Worm (Caenorhabditis elegans) whole organism, midembryonic: ENCODE data around the gene R09F10.3.

Source experiments
- T22C8.4 ChIP-seq: fragments of 200-800 bp; sonication (Bioruptor generic); IDR thresholded peaks from 2 replicates; pipeline ENCODE4 v1.3.6; 2022; ENCODE audit warnings: missing genetic modification characterization, missing compliant biosample characterization
- cog-1 ChIP-seq: sonication (generic microtip); optimal IDR thresholded peaks from 2 replicates; lab custom pipeline; 2016; ENCODE audit warnings: missing genetic modification characterization, missing compliant biosample characterization
- flt-1 ChIP-seq: fragments of 200-800 bp; sonication (Bioruptor generic); IDR thresholded peaks from 2 replicates; pipeline ENCODE4 v1.3.6; 2022; ENCODE audit warnings: missing genetic modification characterization, missing compliant biosample characterization
- klf-2 ChIP-seq: fragments of 200-800 bp; sonication (Bioruptor generic); conservative IDR thresholded peaks from 2 replicates; pipeline ENCODE4 v1.3.6; 2022; ENCODE audit warnings: missing genetic modification reagents, missing genetic modification characterization, missing compliant biosample characterization
- med-1 ChIP-seq: sonication (generic microtip); optimal IDR thresholded peaks from 2 replicates; lab custom pipeline; 2017; ENCODE audit warnings: missing genetic modification characterization, mild to moderate bottlenecking, missing compliant biosample characterization, antibody characterized with exemption, missing genetic modification reagents; ENCODE audit not compliant: insufficient read depth
- ref-1 ChIP-seq: fragments of 200-800 bp; sonication (Bioruptor generic); conservative IDR thresholded peaks from 2 replicates; pipeline ENCODE4 v1.3.6; 2022; ENCODE audit warnings: missing genetic modification reagents, missing genetic modification characterization, missing compliant biosample characterization
- tab-1 ChIP-seq: fragments of 200-800 bp; sonication (Bioruptor generic); IDR thresholded peaks from 2 replicates; pipeline ENCODE4 v1.3.6; 2022; ENCODE audit warnings: missing genetic modification characterization, missing compliant biosample characterization
- ztf-23 ChIP-seq: fragments of 200-800 bp; sonication (Bioruptor generic); IDR thresholded peaks from 2 replicates; pipeline ENCODE4 v1.3.6; 2022; ENCODE audit warnings: missing genetic modification reagents, missing genetic modification characterization, missing compliant biosample characterization
- ztf-29 ChIP-seq: fragments of 200-800 bp; sonication (Bioruptor generic); IDR thresholded peaks from 2 replicates; pipeline ENCODE4 v1.3.6; 2022; ENCODE audit warnings: missing genetic modification reagents, missing genetic modification characterization, missing compliant biosample characterization

R09F10.3 gene

DNA sequence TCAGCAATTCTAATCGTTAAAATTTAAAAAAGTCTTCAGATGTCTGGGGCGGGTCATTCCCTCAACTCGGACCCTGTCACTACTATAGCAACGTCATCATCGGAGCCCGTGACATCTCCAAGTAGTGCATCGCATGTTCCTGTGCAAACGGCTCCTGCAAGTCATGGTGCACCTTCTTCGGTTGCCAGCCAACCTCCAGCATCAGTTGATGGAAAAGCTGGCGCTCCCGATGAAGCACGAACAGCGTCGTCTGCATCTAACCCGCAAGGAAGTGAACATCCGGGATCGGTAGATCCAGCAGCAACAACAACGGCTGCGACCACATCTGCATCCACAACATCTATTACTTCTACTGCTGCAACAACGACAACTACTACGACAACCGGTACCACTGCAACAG is at the start of gene R09F10.3:
Gene R09F10.3 (plus strand): TSS at position 40 of the 400 bp plus-strand sequence.
- TF ChIP-seq flt-1 (no peak), ref-1 (no peak), ztf-23 (no peak), ztf-29 (GFP tag; lab: Robert Waterston, UW) (no peak), T22C8.4 (GFP tag; lab: Robert Waterston, UW) (no peak), klf-2 (GFP tag; lab: Robert Waterston, UW) (no peak), tab-1 (no peak), cog-1 (tag; lab: Kevin White, UChicago) (no peak), med-1 (GFP tag; lab: Kevin White, UChicago) (no peak)

DNA sequence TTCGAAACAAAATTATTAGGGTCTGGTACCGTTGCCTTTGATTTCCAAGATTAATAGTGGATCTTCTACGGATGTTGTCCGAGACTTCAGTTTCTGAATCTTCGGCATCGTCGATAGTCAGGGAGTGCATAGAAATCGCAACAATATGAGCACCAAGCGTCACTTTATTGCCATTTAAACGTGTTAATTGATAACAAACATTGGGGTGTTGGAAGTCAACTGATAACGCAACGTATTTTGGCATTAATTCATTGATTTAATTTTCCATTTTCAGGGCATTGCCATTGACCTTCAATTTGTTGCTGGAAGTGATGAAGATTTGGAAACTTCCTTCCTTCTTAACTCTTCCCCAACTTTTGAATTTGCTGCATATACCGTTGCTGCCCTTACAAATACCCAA is 48.3 kb upstream of the R09F10.3 start, which contains the start of gene kqt-2:
Gene kqt-2 (minus strand): TSS at position 244 of the 400 bp plus-strand sequence.
- TF ChIP-seq cog-1 (tag; lab: Kevin White, UChicago) (no peak), klf-2 (GFP tag; lab: Robert Waterston, UW) (no peak), ref-1 (no peak), ztf-23 (no peak), ztf-29 (GFP tag; lab: Robert Waterston, UW) (no peak), T22C8.4 (GFP tag; lab: Robert Waterston, UW) (no peak), med-1 (GFP tag; lab: Kevin White, UChicago) (no peak), flt-1 (no peak), tab-1 (no peak)

DNA sequence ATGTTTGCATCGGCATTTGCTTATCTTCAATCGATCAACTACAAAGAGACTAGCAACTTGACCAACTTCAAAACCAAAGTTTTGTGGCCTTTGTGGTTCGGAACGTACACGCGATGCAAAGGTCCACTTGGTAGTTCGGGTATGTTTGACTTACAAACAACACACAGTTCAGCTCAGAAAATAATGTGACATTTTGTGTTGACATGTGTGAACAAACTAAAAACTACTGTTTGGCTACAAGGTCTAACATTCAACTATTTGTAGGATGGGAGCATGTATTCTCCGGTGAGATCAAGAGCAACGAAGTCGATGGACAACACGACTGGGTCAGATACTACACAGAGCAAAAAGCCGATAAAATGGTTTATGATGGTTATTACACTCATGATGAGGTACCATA is 47.3 kb upstream of the R09F10.3 start:
- TF ChIP-seq med-1 (GFP tag; lab: Kevin White, UChicago) (no peak), tab-1 (no peak), T22C8.4 (GFP tag; lab: Robert Waterston, UW) (no peak), klf-2 (GFP tag; lab: Robert Waterston, UW) (no peak), flt-1 (no peak), ztf-23 (no peak), cog-1 (tag; lab: Kevin White, UChicago) (no peak), ztf-29 (GFP tag; lab: Robert Waterston, UW) (no peak), ref-1 (no peak)

DNA sequence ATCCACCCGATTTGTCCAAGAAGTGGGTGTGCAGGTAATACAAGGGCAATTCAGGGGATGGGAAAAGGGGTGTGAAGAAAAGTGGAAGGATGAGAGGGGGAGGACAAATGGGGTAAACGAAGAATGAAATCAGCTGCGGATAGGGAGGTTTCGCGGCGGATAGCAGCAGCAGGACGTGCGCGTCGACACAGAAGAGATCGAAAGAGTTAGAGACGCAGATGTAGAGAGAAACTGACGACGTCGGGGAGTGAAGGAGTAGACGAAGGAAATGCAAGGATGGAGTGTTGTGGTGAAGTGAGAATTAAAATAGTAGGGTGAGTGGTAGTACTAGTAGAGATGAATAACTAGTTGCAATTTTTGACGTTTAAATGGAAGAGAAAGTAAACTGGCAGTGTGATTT is 42.1 kb upstream of the R09F10.3 start, which contains the start of gene M60.6:
Gene M60.6 (minus strand): TSS at position 166 of the 400 bp plus-strand sequence.
- TF ChIP-seq flt-1 (no peak), ztf-23 (no peak), ref-1 (no peak), tab-1 (no peak), med-1 (GFP tag; lab: Kevin White, UChicago) (no peak), T22C8.4 (GFP tag; lab: Robert Waterston, UW) (no peak), cog-1 (tag; lab: Kevin White, UChicago) (no peak), ztf-29 (GFP tag; lab: Robert Waterston, UW) (no peak), klf-2 (GFP tag; lab: Robert Waterston, UW) (no peak)

DNA sequence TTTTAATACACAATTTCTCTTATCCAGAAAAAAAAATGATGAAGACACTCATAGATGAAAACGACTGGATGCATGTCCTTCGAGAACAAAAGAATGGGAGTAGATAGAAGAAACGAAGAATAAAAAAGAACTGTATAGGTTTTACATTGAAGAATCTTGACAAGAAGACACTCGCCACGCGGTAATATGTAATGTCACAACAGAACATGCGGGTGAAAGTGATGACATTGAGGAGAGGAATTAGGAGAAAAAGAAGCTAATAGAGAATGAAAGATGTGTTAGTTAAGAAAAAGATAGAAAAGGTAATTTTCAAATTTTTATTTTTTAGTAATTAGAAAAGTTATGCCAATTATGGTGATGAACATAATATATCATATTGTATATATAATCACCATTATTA is 39.0 kb upstream of the R09F10.3 start:
- TF ChIP-seq T22C8.4 (GFP tag; lab: Robert Waterston, UW) = no peak
- TF ChIP-seq tab-1 = no peak
- no peak for TF ChIP-seq ztf-29 (GFP tag; lab: Robert Waterston, UW)
- no peak for TF ChIP-seq ztf-23
- no peak for TF ChIP-seq flt-1
- no peak for TF ChIP-seq cog-1 (tag; lab: Kevin White, UChicago)
- TF ChIP-seq ref-1 = no peak
- no peak for TF ChIP-seq klf-2 (GFP tag; lab: Robert Waterston, UW)

DNA sequence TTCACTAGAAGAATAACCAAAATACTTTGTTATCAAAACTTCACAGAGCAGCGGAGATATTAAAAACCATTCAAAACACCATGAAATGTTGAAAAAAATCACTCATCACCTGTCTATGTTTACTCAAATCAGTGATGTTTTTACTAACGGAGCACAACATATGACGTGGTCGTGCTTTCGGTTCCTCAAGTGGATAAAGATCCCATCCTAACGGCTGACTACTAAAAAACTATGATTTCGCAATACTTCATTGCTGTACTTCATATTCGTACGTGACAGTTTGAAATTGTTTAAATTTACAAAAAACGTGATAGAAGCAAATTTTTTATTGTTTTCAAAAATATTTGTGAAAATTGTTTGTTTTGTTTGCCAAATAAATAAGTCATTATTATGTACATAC is 36.7 kb upstream of the R09F10.3 start:
- TF ChIP-seq flt-1 = no peak

DNA sequence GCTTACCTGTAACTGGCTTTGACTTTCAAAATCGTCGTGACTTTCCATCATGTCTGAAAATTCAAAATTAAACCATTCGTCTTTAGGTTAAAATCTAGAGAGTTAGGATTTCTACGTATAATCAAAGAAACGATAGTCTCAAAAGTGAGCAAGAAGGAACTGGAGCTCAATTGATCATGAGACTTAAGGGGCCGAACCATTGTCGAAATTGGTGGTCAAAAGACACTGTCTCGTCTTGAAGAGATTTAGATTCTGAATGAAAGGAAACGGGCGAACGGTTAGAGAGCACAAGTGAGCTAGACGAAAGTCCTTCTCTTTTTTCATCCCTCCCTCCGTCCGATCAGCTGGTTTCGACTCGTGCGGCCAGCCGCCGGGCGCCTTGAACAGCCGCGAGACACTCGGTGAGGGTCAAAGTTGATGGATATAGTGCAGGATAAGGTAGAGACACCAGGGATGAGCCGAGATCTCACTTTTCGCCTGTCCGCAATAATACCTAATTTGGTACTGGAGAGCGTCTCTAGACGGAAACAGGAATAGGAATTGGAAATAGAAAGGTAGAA is 33.2 kb upstream of the R09F10.3 start, which contains the start of gene M60.7:
Gene M60.7 (minus strand): TSS at position 51 of the 560 bp plus-strand sequence.
- TF ChIP-seq med-1 (GFP tag; lab: Kevin White, UChicago) (no peak), flt-1 (no peak), tab-1 (no peak), klf-2 (GFP tag; lab: Robert Waterston, UW) (no peak), ztf-29 (GFP tag; lab: Robert Waterston, UW) (no peak), ztf-23 (no peak), T22C8.4 (GFP tag; lab: Robert Waterston, UW) (no peak), cog-1 (tag; lab: Kevin White, UChicago) (no peak), ref-1 (no peak)

DNA sequence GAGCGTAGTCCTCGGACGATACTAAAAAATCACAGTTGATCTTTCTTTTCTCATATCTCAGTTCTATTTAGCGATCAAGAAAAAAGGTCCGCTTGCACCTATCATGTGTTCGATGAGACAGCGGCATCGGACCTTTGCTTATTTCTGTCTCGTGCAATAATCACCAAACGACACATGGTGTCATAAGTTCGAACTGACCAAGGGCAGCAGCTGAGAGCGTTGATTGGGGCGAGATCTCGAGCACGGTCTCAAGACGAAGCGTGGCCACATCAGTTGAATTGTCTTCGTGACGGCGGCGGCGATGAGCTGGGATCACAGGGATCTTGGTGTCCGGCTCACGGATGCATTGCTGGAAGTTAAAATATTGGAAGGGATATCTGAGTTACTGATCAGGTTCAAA is 31.7 kb upstream of the R09F10.3 start:
- no peak for TF ChIP-seq T22C8.4 (GFP tag; lab: Robert Waterston, UW)
- no peak for TF ChIP-seq tab-1
- TF ChIP-seq ztf-29 (GFP tag; lab: Robert Waterston, UW) = no peak
- no peak for TF ChIP-seq cog-1 (tag; lab: Kevin White, UChicago)
- no peak for TF ChIP-seq ref-1
- no peak for TF ChIP-seq ztf-23
- TF ChIP-seq flt-1 = no peak
- no peak for TF ChIP-seq med-1 (GFP tag; lab: Kevin White, UChicago)
- TF ChIP-seq klf-2 (GFP tag; lab: Robert Waterston, UW) = no peak

DNA sequence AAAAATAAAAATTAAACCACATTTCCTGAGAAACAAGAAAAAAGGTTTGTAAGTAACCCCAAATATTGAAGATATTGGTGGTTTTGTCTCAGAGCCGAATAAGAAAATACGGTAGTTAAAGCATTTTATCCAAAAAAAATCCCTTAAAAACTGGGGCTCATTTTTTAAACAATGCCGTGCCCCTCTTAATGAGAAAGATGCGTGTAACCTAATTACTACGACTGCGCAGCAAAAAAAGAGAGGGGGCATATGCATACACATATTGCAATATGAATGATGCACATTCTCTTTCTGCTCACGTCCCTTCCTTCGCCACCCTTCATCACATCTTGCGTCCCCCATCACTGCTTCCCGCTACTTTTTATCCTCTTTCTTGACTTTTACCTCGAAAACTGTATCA is 26.3 kb upstream of the R09F10.3 start:
- TF ChIP-seq cog-1 (tag; lab: Kevin White, UChicago) (no peak), ztf-29 (GFP tag; lab: Robert Waterston, UW) (no peak), tab-1 (no peak), ztf-23 (no peak)

DNA sequence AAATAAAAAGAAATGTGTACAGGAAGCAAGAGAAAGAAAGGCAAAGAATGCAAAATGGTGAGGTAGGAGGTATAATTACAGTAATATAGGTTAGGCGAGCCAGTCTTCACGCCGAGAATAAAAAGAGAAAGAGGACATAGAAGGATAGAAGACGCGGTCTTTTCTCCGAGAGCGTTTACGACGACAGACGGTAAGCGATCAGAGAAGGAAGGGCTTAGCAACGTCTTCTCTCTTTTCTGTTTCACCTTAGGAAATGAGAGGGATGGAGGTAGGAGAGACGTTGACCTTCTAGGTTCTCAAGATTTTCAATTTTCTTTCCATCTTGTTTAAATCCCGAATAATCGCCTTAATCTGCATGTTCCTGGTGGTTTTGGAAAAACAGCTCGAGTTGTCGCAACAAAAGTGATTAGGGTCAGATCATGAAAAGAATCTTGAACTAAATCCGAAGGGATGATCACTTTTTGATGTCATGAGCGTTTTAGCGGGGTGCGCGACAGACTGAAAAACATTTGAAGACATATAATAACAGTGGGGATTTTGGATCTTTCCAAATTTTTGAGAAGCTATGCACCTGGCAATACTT is 23.4 kb upstream of the R09F10.3 start, which contains the start of gene cutl-29:
Gene cutl-29 (minus strand): TSS at position 51 of the 583 bp plus-strand sequence.
- TF ChIP-seq flt-1 = no peak
- no peak for TF ChIP-seq ref-1
- TF ChIP-seq ztf-23 = no peak
- no peak for TF ChIP-seq T22C8.4 (GFP tag; lab: Robert Waterston, UW)
- TF ChIP-seq med-1 (GFP tag; lab: Kevin White, UChicago) = no peak
- no peak for TF ChIP-seq tab-1
- no peak for TF ChIP-seq ztf-29 (GFP tag; lab: Robert Waterston, UW)
- TF ChIP-seq cog-1 (tag; lab: Kevin White, UChicago) = no peak
- no peak for TF ChIP-seq klf-2 (GFP tag; lab: Robert Waterston, UW)
